Fruit fly (Drosophila melanogaster): Measurements from ENCODE around the gene CG4592.

CG4592 gene

dm6 chr2L:9912570-9913260 is 8.7 kb upstream of the CG4592 start, which contains the start of the genes Etl1 and Srp54 (continued):
- TF ChIP-seq chinmo (GFP tag; IDR thresholded peaks at IDR 0.05; ENCODE audit: partially characterized antibody), result no peak
- TF ChIP-seq twi (tag; optimal IDR thresholded peaks at IDR 0.05), result no peak
- no peak for TF ChIP-seq ap (GFP tag; IDR thresholded peaks at IDR 0.05)
- TF ChIP-seq Jarid2 (GFP tag; optimal IDR thresholded peaks at IDR 0.05), result no peak
- TF ChIP-seq Neu2 (GFP tag; optimal IDR thresholded peaks at IDR 0.05; ENCODE audit: borderline replicate concordance), result no peak
- TF ChIP-seq CG2116 (GFP tag; optimal IDR thresholded peaks at IDR 0.05), result peak; percentile 91
- no peak for TF ChIP-seq CG4360 (GFP tag; IDR thresholded peaks at IDR 0.05)
- TF ChIP-seq pzg (GFP tag; optimal IDR thresholded peaks at IDR 0.05), result peak; percentile 43
- TF ChIP-seq sqz (GFP tag; optimal IDR thresholded peaks at IDR 0.05), result no peak
- no peak for TF ChIP-seq CG14441 (GFP tag; IDR thresholded peaks at IDR 0.05)
- TF ChIP-seq otp (GFP tag; IDR thresholded peaks at IDR 0.05), result no peak
- TF ChIP-seq pfk (GFP tag; optimal IDR thresholded peaks at IDR 0.05), result no peak
- TF ChIP-seq tgo (GFP tag; IDR thresholded peaks at IDR 0.05), result no peak
- peak; percentile 56 for TF ChIP-seq Dref (GFP tag; IDR thresholded peaks at IDR 0.05)
- TF ChIP-seq trem (tag; optimal IDR thresholded peaks at IDR 0.05), result peak; percentile 75
- peak; percentile 35 for TF ChIP-seq Scr (GFP tag; IDR thresholded peaks at IDR 0.05; ENCODE audit: partially characterized antibody)
- no peak for TF ChIP-seq bsh (GFP tag; optimal IDR thresholded peaks at IDR 0.05)
- no peak for TF ChIP-seq Hmx (GFP tag; optimal IDR thresholded peaks at IDR 0.05)
- TF ChIP-seq Dip2 (GFP tag; IDR thresholded peaks at IDR 0.05), result no peak
- TF ChIP-seq CG4730 (GFP tag; IDR thresholded peaks at IDR 0.05), result no peak
- no peak for TF ChIP-seq CG14965 (GFP tag; optimal IDR thresholded peaks at IDR 0.05; ENCODE audit: borderline replicate concordance)
- TF ChIP-seq CG13287 (GFP tag; IDR thresholded peaks at IDR 0.05; ENCODE audit: partially characterized antibody), result no peak; the same call in 1 of the 2 replicates
- TF ChIP-seq Ptx1 (GFP tag; IDR thresholded peaks at IDR 0.05), result no peak
- no peak for TF ChIP-seq CG15601 (tag; optimal IDR thresholded peaks at IDR 0.05)
- no peak for TF ChIP-seq CG6854 (GFP tag; optimal IDR thresholded peaks at IDR 0.05)
- TF ChIP-seq CG7839 (tag; optimal IDR thresholded peaks at IDR 0.05), result no peak
- TF ChIP-seq CG6175 (GFP tag; IDR thresholded peaks at IDR 0.05), result no peak
- TF ChIP-seq slou (GFP tag; optimal IDR thresholded peaks at IDR 0.05), result no peak
- no peak for TF ChIP-seq CG7372 (GFP tag; IDR thresholded peaks at IDR 0.05)
- no peak for TF ChIP-seq NK7.1 (GFP tag; optimal IDR thresholded peaks at IDR 0.05)
- TF ChIP-seq Nf-YB (GFP tag; optimal IDR thresholded peaks at IDR 0.05), result no peak
- TF ChIP-seq Usf (GFP tag; optimal IDR thresholded peaks at IDR 0.05), result no peak
- no peak for TF ChIP-seq chn (GFP tag; optimal IDR thresholded peaks at IDR 0.05)
- no peak for TF ChIP-seq CG9437 (GFP tag; optimal IDR thresholded peaks at IDR 0.05)
- TF ChIP-seq CG30403 (GFP tag; optimal IDR thresholded peaks at IDR 0.05), result no peak
- no peak for TF ChIP-seq CG8388 (GFP tag; optimal IDR thresholded peaks at IDR 0.05)
- TF ChIP-seq CG17361 (GFP tag; IDR thresholded peaks at IDR 0.05), result peak; percentile 27; the same call in 1 of the 3 replicates
- TF ChIP-seq CG43689 (GFP tag; IDR thresholded peaks at IDR 0.05), result no peak
- no peak for TF ChIP-seq CG18011 (GFP tag; optimal IDR thresholded peaks at IDR 0.05)
- TF ChIP-seq rib (GFP tag; IDR thresholded peaks at IDR 0.05), result no peak
- no peak for TF ChIP-seq corto (GFP tag; optimal IDR thresholded peaks at IDR 0.05)
- no peak for TF ChIP-seq gsb-n (tag; optimal IDR thresholded peaks at IDR 0.05)
- TF ChIP-seq CG16863 (GFP tag; optimal IDR thresholded peaks at IDR 0.05), result no peak
- TF ChIP-seq HHEX (GFP tag; optimal IDR thresholded peaks at IDR 0.05), result no peak
- no peak for TF ChIP-seq CG10321 (GFP tag; IDR thresholded peaks at IDR 0.05)
- peak; percentile 22 for TF ChIP-seq CG12391 (tag; optimal IDR thresholded peaks at IDR 0.05)
- TF ChIP-seq BEAF-32 (GFP tag; optimal IDR thresholded peaks at IDR 0.05), result peak; percentile 63
- TF ChIP-seq Sry-δ (GFP tag; optimal IDR thresholded peaks at IDR 0.05), result peak; percentile 28
- no peak for TF ChIP-seq CG13123 (GFP tag; optimal IDR thresholded peaks at IDR 0.05)
- TF ChIP-seq NC2α (GFP tag; optimal IDR thresholded peaks at IDR 0.05), result no peak
